Fruit fly (Drosophila melanogaster) whole organism: ENCODE measurements around the gene CG10657.

Source experiments
- CG8478 ChIP-seq: fragments of >200 bp; optimal IDR thresholded peaks from 2 replicates; lab custom pipeline; 2018; ENCODE audit warnings: inconsistent platforms
- Dll ChIP-seq: fragments of >200 bp; optimal IDR thresholded peaks from 2 replicates; lab custom pipeline; 2017
- pan ChIP-seq: fragments of >200 bp; optimal IDR thresholded peaks from 2 replicates; lab custom pipeline; 2017
- psq ChIP-seq: fragments of >200 bp; optimal IDR thresholded peaks from 2 replicates; lab custom pipeline; 2017

dm6 chr3L:12523941-12524340 is 26.9 kb upstream of the CG10657 start, which contains the start of the genes ver and Gcn5:
- TF ChIP-seq Dll (lab: Kevin White, UChicago): no peak
- no peak for TF ChIP-seq pan (lab: Kevin White, UChicago)
- TF ChIP-seq psq: no peak
- TF ChIP-seq CG8478 (lab: Kevin White, UChicago): no peak
